Worm (Caenorhabditis elegans): Measurements from ENCODE around the gene F07E5.5.

ce11 chrII:2081257-2081656, 22.4 kb upstream of the F07E5.5 start, which contains the start of gene T16A1.4:
- TF ChIP-seq lin-11 (tag; optimal IDR thresholded peaks at IDR 0.05) (no peak), nhr-11 (tag; optimal IDR thresholded peaks at IDR 0.05) (no peak), egl-27 (tag; optimal IDR thresholded peaks at IDR 0.05) (no peak), nhr-77 (tag; optimal IDR thresholded peaks at IDR 0.05) (no peak), unc-62 (GFP tag; optimal IDR thresholded peaks at IDR 0.05) (no peak), nhr-237 (tag; optimal IDR thresholded peaks at IDR 0.05) (no peak), sma-3 (GFP tag; optimal IDR thresholded peaks at IDR 0.05) (no peak), R02D3.7 (tag; optimal IDR thresholded peaks at IDR 0.05) (no peak), nhr-10 (tag; optimal IDR thresholded peaks at IDR 0.05) (no peak), ama-1 (optimal IDR thresholded peaks at IDR 0.05) (no peak)

Measured in whole organism, L2 larva.